Comparison of ENCODE assay signal across 1 fruit fly cellular context in the genomic region with DNA sequence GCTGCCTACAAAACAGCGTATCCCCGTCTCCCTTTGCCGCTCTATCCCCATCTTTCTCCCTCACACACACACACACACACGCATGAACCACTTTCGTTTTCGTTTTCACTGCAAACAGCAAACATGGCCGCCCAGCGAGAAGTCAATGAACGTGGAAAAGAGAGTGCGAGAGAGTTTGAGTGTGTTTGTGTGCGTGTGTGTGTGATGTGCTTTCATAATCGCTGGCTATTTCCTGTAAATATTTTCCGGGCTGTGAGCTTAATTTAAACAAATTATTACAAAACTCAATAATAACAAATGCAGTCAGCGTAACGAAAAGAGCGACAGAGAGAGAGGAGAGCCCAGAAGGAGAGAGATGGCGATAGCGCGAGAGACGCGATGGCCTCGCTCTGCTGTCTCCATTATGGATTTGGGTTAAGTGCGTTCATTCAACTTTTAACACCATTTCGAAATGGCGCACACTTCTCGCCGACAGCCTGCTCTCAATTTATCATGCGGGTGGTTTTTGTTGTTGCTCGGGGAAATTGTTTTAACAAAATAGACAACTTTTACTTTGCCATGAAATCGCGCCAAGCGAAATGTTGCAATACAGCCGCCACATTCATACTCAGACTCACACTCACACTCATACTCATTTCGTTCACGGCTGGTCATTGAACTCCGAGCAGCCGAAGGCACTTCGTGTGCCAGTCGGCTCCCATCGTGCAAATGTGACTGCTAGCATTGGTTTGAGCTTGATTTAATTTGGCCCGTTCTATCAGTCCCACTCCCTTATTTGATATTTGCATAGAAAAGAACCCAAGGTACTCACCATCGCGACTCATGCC.
TF ChIP-seq lines count a peak whose summit lies in the region.

No protein-coding gene starts in this region.

TF ChIP-seq in whole organism, embryonic, 481 proteins besides CTCF, POLR2A, EP300 and RAD21 (continued from another document and continues in another):
- no peak for TF ChIP-seq H15 (GFP tag; IDR thresholded peaks at IDR 0.05; lab: Robert Waterston, UW)
- TF ChIP-seq CG15514 (GFP tag; optimal IDR thresholded peaks at IDR 0.05; lab: Kevin White, UChicago), result no peak
- peak; percentile 47 for TF ChIP-seq nmo (GFP tag; optimal IDR thresholded peaks at IDR 0.05; lab: Kevin White, UChicago)
- TF ChIP-seq maf-S (GFP tag; optimal IDR thresholded peaks at IDR 0.05; lab: Kevin White, UChicago), result no peak
- no peak for TF ChIP-seq CG2129 (GFP tag; IDR thresholded peaks at IDR 0.05; lab: Robert Waterston, UW; ENCODE audit: partially characterized antibody)
- TF ChIP-seq Hr39 (optimal IDR thresholded peaks at IDR 0.05; lab: Kevin White, UChicago), result no peak
- no peak for TF ChIP-seq CkIIα-i1 (GFP tag; IDR thresholded peaks at IDR 0.05; lab: Robert Waterston, UW)
- TF ChIP-seq PHDP (tag; optimal IDR thresholded peaks at IDR 0.05; lab: Kevin White, UChicago), result peak; percentile 5
- no peak for TF ChIP-seq Poxn (GFP tag; IDR thresholded peaks at IDR 0.05; lab: Robert Waterston, UW)
- TF ChIP-seq run (tag; optimal IDR thresholded peaks at IDR 0.05; lab: Kevin White, UChicago), result no peak
- peak; percentile 7 for TF ChIP-seq HmgD (GFP tag; optimal IDR thresholded peaks at IDR 0.05; lab: Kevin White, UChicago)
- no peak for TF ChIP-seq Tbp (GFP tag; optimal IDR thresholded peaks at IDR 0.05; lab: Kevin White, UChicago)
- TF ChIP-seq Sox102F (GFP tag; optimal IDR thresholded peaks at IDR 0.05; lab: Kevin White, UChicago), result peak; percentile 3
- 0 out of 4 replicates have a peak, but pooled peaks have one; percentile 47 for TF ChIP-seq chinmo (GFP tag; IDR thresholded peaks at IDR 0.05; lab: Robert Waterston, UW; ENCODE audit: partially characterized antibody)
- TF ChIP-seq CG10565 (GFP tag; optimal IDR thresholded peaks at IDR 0.05; lab: Kevin White, UChicago), result no peak
- TF ChIP-seq zen2 (GFP tag; IDR thresholded peaks at IDR 0.05; lab: Robert Waterston, UW; ENCODE audit: partially characterized antibody), result no peak
- no peak for TF ChIP-seq dm (GFP tag; optimal IDR thresholded peaks at IDR 0.05; lab: Kevin White, UChicago)
- no peak for TF ChIP-seq sens-2 (GFP tag; IDR thresholded peaks at IDR 0.05; lab: Robert Waterston, UW)
- TF ChIP-seq inv (GFP tag; IDR thresholded peaks at IDR 0.05; lab: Robert Waterston, UW; ENCODE audit: partially characterized antibody), result no peak
- TF ChIP-seq CG9876 (GFP tag; optimal IDR thresholded peaks at IDR 0.05; lab: Kevin White, UChicago), result no peak
- TF ChIP-seq Awh (GFP tag; IDR thresholded peaks at IDR 0.05; lab: Robert Waterston, UW), result no peak
- TF ChIP-seq ttk (GFP tag; IDR thresholded peaks at IDR 0.05; lab: Robert Waterston, UW), result no peak
- no peak for TF ChIP-seq Antp (GFP tag; optimal IDR thresholded peaks at IDR 0.05; lab: Kevin White, UChicago)
- no peak for TF ChIP-seq Fer1 (GFP tag; optimal IDR thresholded peaks at IDR 0.05; lab: Kevin White, UChicago)
- TF ChIP-seq Vsx1 (GFP tag; optimal IDR thresholded peaks at IDR 0.05; lab: Kevin White, UChicago), result peak; percentile 56
- TF ChIP-seq dpn (GFP tag; optimal IDR thresholded peaks at IDR 0.05; lab: Kevin White, UChicago), result no peak
- TF ChIP-seq slou (GFP tag; optimal IDR thresholded peaks at IDR 0.05; lab: Kevin White, UChicago), result no peak
- no peak for TF ChIP-seq unc-4 (GFP tag; IDR thresholded peaks at IDR 0.05; lab: Robert Waterston, UW; ENCODE audit: partially characterized antibody)
- TF ChIP-seq zf30C (GFP tag; optimal IDR thresholded peaks at IDR 0.05; lab: Kevin White, UChicago), result no peak
- no peak for TF ChIP-seq MESR4 (GFP tag; optimal IDR thresholded peaks at IDR 0.05; lab: Kevin White, UChicago)
- TF ChIP-seq ftz-f1 (GFP tag; optimal IDR thresholded peaks at IDR 0.05; lab: Kevin White, UChicago), result peak; percentile 92
- TF ChIP-seq Pdp1 (GFP tag; optimal IDR thresholded peaks at IDR 0.05; lab: Kevin White, UChicago), result peak in 1 of 2 experiments; percentile 96
- no peak for TF ChIP-seq CG9817 (tag; optimal IDR thresholded peaks at IDR 0.05; lab: Kevin White, UChicago)
- no peak for TF ChIP-seq CG3995 (GFP tag; optimal IDR thresholded peaks at IDR 0.05; lab: Kevin White, UChicago)
- no peak for TF ChIP-seq trh (GFP tag; optimal IDR thresholded peaks at IDR 0.05; lab: Kevin White, UChicago)
- TF ChIP-seq CG11696 (GFP tag; IDR thresholded peaks at IDR 0.05; lab: Robert Waterston, UW), result no peak
- no peak for TF ChIP-seq Elba2 (GFP tag; optimal IDR thresholded peaks at IDR 0.05; lab: Kevin White, UChicago)
- TF ChIP-seq dan (GFP tag; IDR thresholded peaks at IDR 0.05; lab: Robert Waterston, UW), result no peak
- no peak for TF ChIP-seq Nf-YA (GFP tag; IDR thresholded peaks at IDR 0.05; lab: Robert Waterston, UW)
- TF ChIP-seq stc (GFP tag; IDR thresholded peaks at IDR 0.05; lab: Robert Waterston, UW), result no peak
- no peak for TF ChIP-seq CG2889 (GFP tag; IDR thresholded peaks at IDR 0.05; lab: Robert Waterston, UW)
- TF ChIP-seq Taf1 (GFP tag; IDR thresholded peaks at IDR 0.05; lab: Robert Waterston, UW), result no peak
- TF ChIP-seq CG32772 (GFP tag; IDR thresholded peaks at IDR 0.05; lab: Robert Waterston, UW), result no peak
- TF ChIP-seq grn (GFP tag; optimal IDR thresholded peaks at IDR 0.05; lab: Kevin White, UChicago), result peak; percentile 38
- no peak for TF ChIP-seq CG18011 (GFP tag; optimal IDR thresholded peaks at IDR 0.05; lab: Kevin White, UChicago)
- no peak for TF ChIP-seq gcm2 (GFP tag; optimal IDR thresholded peaks at IDR 0.05; lab: Kevin White, UChicago)
- 0 out of 2 replicates have a peak, but pooled peaks have one; percentile 37 for TF ChIP-seq rib (GFP tag; IDR thresholded peaks at IDR 0.05; lab: Robert Waterston, UW)
- no peak for TF ChIP-seq CG32532 (GFP tag; IDR thresholded peaks at IDR 0.05; lab: Robert Waterston, UW)
- no peak for TF ChIP-seq sim (GFP tag; IDR thresholded peaks at IDR 0.05; lab: Robert Waterston, UW)
- TF ChIP-seq CG30020 (tag; optimal IDR thresholded peaks at IDR 0.05; lab: Kevin White, UChicago), result no peak
- TF ChIP-seq gem (tag; optimal IDR thresholded peaks at IDR 0.05; lab: Kevin White, UChicago), result no peak
- no peak for TF ChIP-seq wek (GFP tag; optimal IDR thresholded peaks at IDR 0.05; lab: Kevin White, UChicago)
- TF ChIP-seq CG31365 (tag; optimal IDR thresholded peaks at IDR 0.05; lab: Kevin White, UChicago), result no peak
- no peak for TF ChIP-seq CG6854 (GFP tag; optimal IDR thresholded peaks at IDR 0.05; lab: Kevin White, UChicago)
- TF ChIP-seq seq (GFP tag; IDR thresholded peaks at IDR 0.05; lab: Robert Waterston, UW), result peak; percentile 43
- TF ChIP-seq nom (GFP tag; optimal IDR thresholded peaks at IDR 0.05; lab: Kevin White, UChicago), result no peak
- TF ChIP-seq HLH4C (GFP tag; IDR thresholded peaks at IDR 0.05; lab: Robert Waterston, UW; ENCODE audit: partially characterized antibody), result no peak
- TF ChIP-seq corto (GFP tag; optimal IDR thresholded peaks at IDR 0.05; lab: Kevin White, UChicago), result no peak
- TF ChIP-seq CG9609 (GFP tag; optimal IDR thresholded peaks at IDR 0.05; lab: Kevin White, UChicago), result no peak
- no peak for TF ChIP-seq CG14667 (GFP tag; IDR thresholded peaks at IDR 0.05; lab: Robert Waterston, UW)
- TF ChIP-seq ash1 (GFP tag; optimal IDR thresholded peaks at IDR 0.05; lab: Kevin White, UChicago), result no peak
- no peak for TF ChIP-seq ranshi (GFP tag; IDR thresholded peaks at IDR 0.05; lab: Robert Waterston, UW)
- TF ChIP-seq chm (GFP tag; IDR thresholded peaks at IDR 0.05; lab: Robert Waterston, UW), result peak; percentile 81; the same call in 1 of the 2 replicates
- TF ChIP-seq CG8478 (optimal IDR thresholded peaks at IDR 0.05; lab: Kevin White, UChicago), result peak; percentile 76
- no peak for TF ChIP-seq zfh1 (GFP tag; IDR thresholded peaks at IDR 0.05; lab: Robert Waterston, UW)
- TF ChIP-seq CG1792 (GFP tag; optimal IDR thresholded peaks at IDR 0.05; lab: Kevin White, UChicago), result no peak
- TF ChIP-seq bowl (GFP tag; IDR thresholded peaks at IDR 0.05; lab: Robert Waterston, UW), result no peak
- TF ChIP-seq jing (GFP tag; optimal IDR thresholded peaks at IDR 0.05; lab: Kevin White, UChicago), result no peak
- no peak; the same call in 1 of the 2 replicates for TF ChIP-seq CG31224 (GFP tag; IDR thresholded peaks at IDR 0.05; lab: Robert Waterston, UW)
- no peak for TF ChIP-seq Neu2 (GFP tag; optimal IDR thresholded peaks at IDR 0.05; lab: Kevin White, UChicago; ENCODE audit: borderline replicate concordance)
- TF ChIP-seq Dref (GFP tag; IDR thresholded peaks at IDR 0.05; lab: Robert Waterston, UW), result no peak
- no peak for TF ChIP-seq CG12942 (GFP tag; optimal IDR thresholded peaks at IDR 0.05; lab: Kevin White, UChicago)
- no peak for TF ChIP-seq CG9932 (GFP tag; IDR thresholded peaks at IDR 0.05; lab: Robert Waterston, UW)
- no peak for TF ChIP-seq peb (GFP tag; IDR thresholded peaks at IDR 0.05; lab: Robert Waterston, UW)
- no peak for TF ChIP-seq Sox100B (GFP tag; optimal IDR thresholded peaks at IDR 0.05; lab: Kevin White, UChicago)
- TF ChIP-seq hb (GFP tag; IDR thresholded peaks at IDR 0.05; lab: Robert Waterston, UW; ENCODE audit: partially characterized antibody), result no peak
- no peak for TF ChIP-seq CG11695 (GFP tag; IDR thresholded peaks at IDR 0.05; lab: Robert Waterston, UW)
- no peak for TF ChIP-seq Ptx1 (GFP tag; IDR thresholded peaks at IDR 0.05; lab: Robert Waterston, UW)
- TF ChIP-seq CG16813 (GFP tag; IDR thresholded peaks at IDR 0.05; lab: Robert Waterston, UW; ENCODE audit: partially characterized antibody), result no peak
- no peak for TF ChIP-seq jigr1 (GFP tag; IDR thresholded peaks at IDR 0.05; lab: Robert Waterston, UW)
- no peak for TF ChIP-seq Sry-δ (GFP tag; optimal IDR thresholded peaks at IDR 0.05; lab: Kevin White, UChicago)
- TF ChIP-seq CG14014 (GFP tag; IDR thresholded peaks at IDR 0.05; lab: Robert Waterston, UW), result no peak
- TF ChIP-seq en (GFP tag; optimal IDR thresholded peaks at IDR 0.05; lab: Kevin White, UChicago), result no peak
- TF ChIP-seq pzg (GFP tag; optimal IDR thresholded peaks at IDR 0.05; lab: Kevin White, UChicago), result no peak
- no peak for TF ChIP-seq Rx (GFP tag; IDR thresholded peaks at IDR 0.05; lab: Robert Waterston, UW)
- no peak for TF ChIP-seq ssp (GFP tag; IDR thresholded peaks at IDR 0.05; lab: Robert Waterston, UW)
- no peak for TF ChIP-seq TFAM (GFP tag; optimal IDR thresholded peaks at IDR 0.05; lab: Kevin White, UChicago)
- no peak for TF ChIP-seq sc (optimal IDR thresholded peaks at IDR 0.05; lab: Kevin White, UChicago)
- TF ChIP-seq sc (GFP tag; optimal IDR thresholded peaks at IDR 0.05; lab: Kevin White, UChicago), result peak; percentile 24
- TF ChIP-seq CG10267 (tag; optimal IDR thresholded peaks at IDR 0.05; lab: Kevin White, UChicago), result peak; percentile 8
- TF ChIP-seq fd64A (GFP tag; optimal IDR thresholded peaks at IDR 0.05; lab: Kevin White, UChicago), result peak; percentile 77
- peak; percentile 45 for TF ChIP-seq CG1529 (GFP tag; optimal IDR thresholded peaks at IDR 0.05; lab: Kevin White, UChicago)
- TF ChIP-seq Spps (tag; optimal IDR thresholded peaks at IDR 0.05; lab: Kevin White, UChicago), result peak; percentile 63
- no peak for TF ChIP-seq usp (GFP tag; optimal IDR thresholded peaks at IDR 0.05; lab: Kevin White, UChicago)
- TF ChIP-seq pho (GFP tag; optimal IDR thresholded peaks at IDR 0.05; lab: Kevin White, UChicago), result no peak
- TF ChIP-seq tll (GFP tag; optimal IDR thresholded peaks at IDR 0.05; lab: Kevin White, UChicago), result peak in 1 of 2 experiments; percentile 38
- TF ChIP-seq ATbp (GFP tag; optimal IDR thresholded peaks at IDR 0.05; lab: Kevin White, UChicago), result peak; percentile 43
- no peak for TF ChIP-seq Dp (GFP tag; optimal IDR thresholded peaks at IDR 0.05; lab: Kevin White, UChicago)
- TF ChIP-seq Stat92E (GFP tag; optimal IDR thresholded peaks at IDR 0.05; lab: Kevin White, UChicago), result peak in 1 of 3 experiments; percentile 64
- TF ChIP-seq Opbp (GFP tag; IDR thresholded peaks at IDR 0.05; lab: Robert Waterston, UW; ENCODE audit: partially characterized antibody), result no peak
- no peak for TF ChIP-seq ab (GFP tag; optimal IDR thresholded peaks at IDR 0.05; lab: Kevin White, UChicago)
- no peak; the same call in 1 of the 2 replicates for TF ChIP-seq E2f2 (GFP tag; IDR thresholded peaks at IDR 0.05; lab: Robert Waterston, UW)
- no peak for TF ChIP-seq slp2 (GFP tag; optimal IDR thresholded peaks at IDR 0.05; lab: Kevin White, UChicago)
- TF ChIP-seq gsb-n (tag; optimal IDR thresholded peaks at IDR 0.05; lab: Kevin White, UChicago), result peak; percentile 49
- no peak for TF ChIP-seq fd102C (GFP tag; optimal IDR thresholded peaks at IDR 0.05; lab: Kevin White, UChicago)
- TF ChIP-seq lab (GFP tag; optimal IDR thresholded peaks at IDR 0.05; lab: Kevin White, UChicago), result peak; percentile 29
- TF ChIP-seq sr (GFP tag; IDR thresholded peaks at IDR 0.05; lab: Robert Waterston, UW), result no peak
- TF ChIP-seq CG4424 (GFP tag; optimal IDR thresholded peaks at IDR 0.05; lab: Kevin White, UChicago), result no peak
- TF ChIP-seq so (GFP tag; IDR thresholded peaks at IDR 0.05; lab: Robert Waterston, UW), result no peak
- TF ChIP-seq disco-r (GFP tag; optimal IDR thresholded peaks at IDR 0.05; lab: Kevin White, UChicago), result no peak
- no peak for TF ChIP-seq CG4282 (GFP tag; optimal IDR thresholded peaks at IDR 0.05; lab: Kevin White, UChicago)
- no peak for TF ChIP-seq CG4730 (GFP tag; IDR thresholded peaks at IDR 0.05; lab: Robert Waterston, UW)
- peak; percentile 52 for TF ChIP-seq Nf-YB (GFP tag; optimal IDR thresholded peaks at IDR 0.05; lab: Kevin White, UChicago)
- TF ChIP-seq Atf-2 (GFP tag; optimal IDR thresholded peaks at IDR 0.05; lab: Kevin White, UChicago), result no peak
- TF ChIP-seq ap (GFP tag; IDR thresholded peaks at IDR 0.05; lab: Robert Waterston, UW), result no peak
- TF ChIP-seq CG5245 (GFP tag; optimal IDR thresholded peaks at IDR 0.05; lab: Kevin White, UChicago), result no peak
- no peak for TF ChIP-seq Camta (GFP tag; optimal IDR thresholded peaks at IDR 0.05; lab: Kevin White, UChicago)
- TF ChIP-seq CG5180 (GFP tag; optimal IDR thresholded peaks at IDR 0.05; lab: Kevin White, UChicago), result peak; percentile 63
- peak in 1 of 2 experiments; percentile 95 for TF ChIP-seq Eip74EF (GFP tag; optimal IDR thresholded peaks at IDR 0.05; lab: Kevin White, UChicago)
- TF ChIP-seq wor (GFP tag; IDR thresholded peaks at IDR 0.05; lab: Robert Waterston, UW), result no peak
- TF ChIP-seq CG43689 (GFP tag; IDR thresholded peaks at IDR 0.05; lab: Robert Waterston, UW), result no peak
- TF ChIP-seq fd96Cb (tag; optimal IDR thresholded peaks at IDR 0.05; lab: Kevin White, UChicago), result no peak
- TF ChIP-seq zen (tag; optimal IDR thresholded peaks at IDR 0.05; lab: Kevin White, UChicago), result no peak
- TF ChIP-seq Sry-β (GFP tag; optimal IDR thresholded peaks at IDR 0.05; lab: Kevin White, UChicago), result peak; percentile 54
- no peak for TF ChIP-seq D (optimal IDR thresholded peaks at IDR 0.05; lab: Kevin White, UChicago)
- peak; percentile 20 for TF ChIP-seq D (GFP tag; optimal IDR thresholded peaks at IDR 0.05; lab: Kevin White, UChicago)
